Fruit fly (Drosophila melanogaster) whole organism, embryonic: Measurements from ENCODE around the gene CG33108.
A peak's percentile ranks its signal among the peaks of the same experiment; 100 is the strongest.

Source experiments
- B-H2 ChIP-seq: fragments of 200-800 bp; sonication (Bioruptor generic); optimal IDR thresholded peaks from 2 replicates; lab custom pipeline; 2018; ENCODE audit warnings: missing biosample characterization, mild to moderate bottlenecking, missing genetic modification characterization
- Bgb ChIP-seq: fragments of 200-800 bp; sonication (Bioruptor generic); IDR thresholded peaks from 2 replicates; pipeline ENCODE4 v1.3.6; 2022; ENCODE audit warnings: missing biosample characterization, missing genetic modification characterization; ENCODE audit not compliant: partially characterized antibody
- CG10565 ChIP-seq: fragments of 200-800 bp; sonication (Bioruptor generic); optimal IDR thresholded peaks from 3 replicates; lab custom pipeline; 2016; ENCODE audit warnings: missing biosample characterization, mild to moderate bottlenecking, missing genetic modification characterization
- CG11695 ChIP-seq: fragments of 200-800 bp; sonication (Bioruptor generic); IDR thresholded peaks from 3 replicates; pipeline ENCODE4 v1.3.6; 2022; ENCODE audit warnings: missing biosample characterization, missing genetic modification characterization
- CG13123 ChIP-seq: fragments of 200-800 bp; sonication (Bioruptor generic); optimal IDR thresholded peaks from 2 replicates; lab custom pipeline; 2016; ENCODE audit warnings: missing biosample characterization, missing genetic modification characterization
- CG14050 ChIP-seq: fragments of 200-800 bp; sonication (Bioruptor generic); IDR thresholded peaks from 3 replicates; pipeline ENCODE4 v1.3.6; 2022; ENCODE audit warnings: missing biosample characterization, missing genetic modification characterization
- CG1529 ChIP-seq: fragments of 200-800 bp; sonication (Bioruptor generic); optimal IDR thresholded peaks from 3 replicates; lab custom pipeline; 2018; ENCODE audit warnings: missing biosample characterization, missing genetic modification characterization
- CG15696 ChIP-seq: fragments of 200-800 bp; sonication (Bioruptor generic); optimal IDR thresholded peaks from 2 replicates; lab custom pipeline; 2019; ENCODE audit warnings: missing biosample characterization, mild to moderate bottlenecking, missing genetic modification characterization, moderate library complexity
- CG17568 ChIP-seq: fragments of 200-800 bp; sonication (Bioruptor generic); optimal IDR thresholded peaks from 2 replicates; lab custom pipeline; 2018; ENCODE audit warnings: missing biosample characterization, mild to moderate bottlenecking, missing genetic modification characterization, moderate library complexity
- CG17612 ChIP-seq: fragments of 200-800 bp; sonication (Bioruptor generic); IDR thresholded peaks from 2 replicates; pipeline ENCODE4 v1.3.6; 2022; ENCODE audit warnings: missing biosample characterization, missing genetic modification characterization
- CG1792 ChIP-seq: fragments of 200-800 bp; sonication (Bioruptor generic); optimal IDR thresholded peaks from 2 replicates; lab custom pipeline; 2016; ENCODE audit warnings: missing biosample characterization, missing genetic modification characterization
- CG18476 ChIP-seq: fragments of 200-800 bp; sonication (Bioruptor generic); optimal IDR thresholded peaks from 2 replicates; lab custom pipeline; 2016; ENCODE audit warnings: missing biosample characterization, mild to moderate bottlenecking, missing genetic modification characterization
- CG2199 ChIP-seq: fragments of 200-800 bp; sonication (Bioruptor generic); IDR thresholded peaks from 3 replicates; pipeline ENCODE4 v1.3.6; 2022; ENCODE audit warnings: missing biosample characterization, missing genetic modification characterization
- CG2889 ChIP-seq: fragments of 200-800 bp; sonication (Bioruptor generic); IDR thresholded peaks from 3 replicates; pipeline ENCODE4 v1.3.6; 2022; ENCODE audit warnings: missing biosample characterization, missing genetic modification characterization
- CG31224 ChIP-seq: fragments of 200-800 bp; sonication (Bioruptor generic); IDR thresholded peaks from 2 replicates; pipeline ENCODE4 v1.3.6; 2022; ENCODE audit warnings: missing biosample characterization, missing genetic modification characterization
- CG3163 ChIP-seq: fragments of 200-800 bp; sonication (Bioruptor generic); optimal IDR thresholded peaks from 3 replicates; lab custom pipeline; 2016; ENCODE audit warnings: missing biosample characterization, missing genetic modification characterization
- CG33557 ChIP-seq: fragments of 200-800 bp; sonication (Bioruptor generic); optimal IDR thresholded peaks from 2 replicates; lab custom pipeline; 2019; ENCODE audit warnings: missing biosample characterization, mild to moderate bottlenecking, missing genetic modification characterization, moderate library complexity
- CG3995 ChIP-seq: fragments of 200-800 bp; sonication (Bioruptor generic); optimal IDR thresholded peaks from 3 replicates; lab custom pipeline; 2016; ENCODE audit warnings: missing biosample characterization, missing genetic modification characterization
- CG7786 ChIP-seq: fragments of 200-800 bp; sonication (Bioruptor generic); optimal IDR thresholded peaks from 2 replicates; lab custom pipeline; 2016; ENCODE audit warnings: missing biosample characterization, missing genetic modification characterization
- CG8765 ChIP-seq: fragments of 200-800 bp; sonication (Bioruptor generic); IDR thresholded peaks from 2 replicates; pipeline ENCODE4 v1.3.6; 2022; ENCODE audit warnings: missing biosample characterization, missing genetic modification characterization
- CG9797 ChIP-seq: fragments of 200-800 bp; sonication (Bioruptor generic); optimal IDR thresholded peaks from 3 replicates; lab custom pipeline; 2018; ENCODE audit warnings: missing biosample characterization, mild to moderate bottlenecking, missing genetic modification characterization
- CG9817 ChIP-seq: fragments of 200-800 bp; sonication (Bioruptor generic); optimal IDR thresholded peaks from 2 replicates; lab custom pipeline; 2018; ENCODE audit warnings: missing biosample characterization, mild to moderate bottlenecking, missing genetic modification characterization, moderate library complexity
- Dad ChIP-seq: fragments of 200-800 bp; sonication (Bioruptor generic); optimal IDR thresholded peaks from 3 replicates; lab custom pipeline; 2016; ENCODE audit warnings: missing biosample characterization, missing genetic modification characterization
- Dll ChIP-seq: fragments of 200-800 bp; sonication (Bioruptor generic); IDR thresholded peaks from 4 replicates; pipeline ENCODE4 v1.3.6; 2022; ENCODE audit warnings: missing biosample characterization, missing genetic modification characterization; ENCODE audit not compliant: partially characterized antibody
- ERR ChIP-seq: fragments of 200-800 bp; sonication (Bioruptor generic); optimal IDR thresholded peaks from 2 replicates; lab custom pipeline; 2016; ENCODE audit warnings: missing biosample characterization, missing genetic modification characterization
- GATAe ChIP-seq: fragments of 200-800 bp; sonication (Bioruptor generic); conservative IDR thresholded peaks from 2 replicates; pipeline ENCODE4 v1.3.6; 2022; ENCODE audit warnings: missing biosample characterization, missing genetic modification characterization
- H15 ChIP-seq: fragments of 200-800 bp; sonication (Bioruptor generic); IDR thresholded peaks from 3 replicates; pipeline ENCODE4 v1.3.6; 2022; ENCODE audit warnings: missing biosample characterization, missing genetic modification characterization
- HHEX ChIP-seq: fragments of 200-800 bp; sonication (Bioruptor generic); optimal IDR thresholded peaks from 3 replicates; lab custom pipeline; 2017; ENCODE audit warnings: missing biosample characterization, mild to moderate bottlenecking, missing genetic modification characterization, missing genetic modification reagents
- Hr3 ChIP-seq: fragments of 200-800 bp; sonication (Bioruptor generic); optimal IDR thresholded peaks from 3 replicates; lab custom pipeline; 2016; ENCODE audit warnings: missing biosample characterization, missing genetic modification characterization
- Lim3 ChIP-seq: fragments of 200-800 bp; sonication (Bioruptor generic); IDR thresholded peaks from 2 replicates; pipeline ENCODE4 v1.3.6; 2022; ENCODE audit warnings: missing biosample characterization, missing genetic modification characterization
- NK7.1 ChIP-seq: fragments of 200-800 bp; sonication (Bioruptor generic); optimal IDR thresholded peaks from 3 replicates; lab custom pipeline; 2016; ENCODE audit warnings: missing biosample characterization, missing genetic modification characterization
- Opbp ChIP-seq: fragments of 200-800 bp; sonication (Bioruptor generic); IDR thresholded peaks from 3 replicates; pipeline ENCODE4 v1.3.6; 2022; ENCODE audit warnings: missing biosample characterization, missing genetic modification characterization; ENCODE audit not compliant: partially characterized antibody
- Stat92E ChIP-seq, 3 experiments: fragments of >200 bp in 2 of 3; fragments of 200-800 bp in 1 of 3; sonication (Bioruptor generic) in 1 of 3; optimal IDR thresholded peaks; 2 replicates each; lab custom pipeline; 2017 to 2019; ENCODE audit warnings: missing biosample characterization in 3 of 3, missing genetic modification characterization in 3 of 3, mild to moderate bottlenecking in 1 of 3, moderate library complexity in 1 of 3
- aop ChIP-seq: fragments of 200-800 bp; sonication (Bioruptor generic); IDR thresholded peaks from 2 replicates; pipeline ENCODE4 v1.3.6; 2022; ENCODE audit warnings: missing biosample characterization, missing genetic modification characterization
- ase ChIP-seq: fragments of 200-800 bp; sonication (Bioruptor generic); IDR thresholded peaks from 3 replicates; pipeline ENCODE4 v1.3.6; 2022; ENCODE audit warnings: missing biosample characterization, missing genetic modification characterization
- ato ChIP-seq: fragments of 200-800 bp; sonication (Bioruptor generic); IDR thresholded peaks from 2 replicates; pipeline ENCODE4 v1.3.6; 2022; ENCODE audit warnings: missing biosample characterization, missing genetic modification characterization; ENCODE audit not compliant: partially characterized antibody
- az2 ChIP-seq: fragments of 200-800 bp; sonication (Bioruptor generic); optimal IDR thresholded peaks from 3 replicates; lab custom pipeline; 2016; ENCODE audit warnings: missing biosample characterization, missing genetic modification characterization
- bab2 ChIP-seq: fragments of 200-800 bp; sonication (Bioruptor generic); optimal IDR thresholded peaks from 2 replicates; lab custom pipeline; 2016; ENCODE audit warnings: missing biosample characterization, missing genetic modification characterization
- br ChIP-seq: fragments of >200 bp; optimal IDR thresholded peaks from 2 replicates; lab custom pipeline; 2017
- caup ChIP-seq: fragments of 200-800 bp; sonication (Bioruptor generic); optimal IDR thresholded peaks from 3 replicates; lab custom pipeline; 2017; ENCODE audit warnings: missing biosample characterization, mild to moderate bottlenecking, missing genetic modification characterization, moderate library complexity; ENCODE audit not compliant: severe bottlenecking
- emc ChIP-seq: fragments of 200-800 bp; sonication (Bioruptor generic); optimal IDR thresholded peaks from 2 replicates; lab custom pipeline; 2016; ENCODE audit warnings: missing biosample characterization, missing genetic modification characterization
- gro ChIP-seq: fragments of 200-800 bp; sonication (Bioruptor generic); optimal IDR thresholded peaks from 2 replicates; lab custom pipeline; 2016; ENCODE audit warnings: missing biosample characterization, missing genetic modification characterization
- luna ChIP-seq: fragments of 200-800 bp; sonication (Bioruptor generic); optimal IDR thresholded peaks from 2 replicates; lab custom pipeline; 2016; ENCODE audit warnings: missing biosample characterization, missing genetic modification characterization
- nom ChIP-seq: fragments of 200-800 bp; sonication (Bioruptor generic); optimal IDR thresholded peaks from 2 replicates; lab custom pipeline; 2017; ENCODE audit warnings: missing biosample characterization, missing genetic modification characterization, mild to moderate bottlenecking, moderate library complexity, missing genetic modification reagents
- row ChIP-seq: fragments of 200-800 bp; sonication (Bioruptor generic); IDR thresholded peaks from 3 replicates; pipeline ENCODE4 v1.3.6; 2022; ENCODE audit warnings: missing biosample characterization, missing genetic modification characterization
- shn ChIP-seq: fragments of 200-800 bp; sonication (Bioruptor generic); optimal IDR thresholded peaks from 3 replicates; lab custom pipeline; 2016; ENCODE audit warnings: missing biosample characterization, missing genetic modification characterization
- sima ChIP-seq: fragments of 200-800 bp; sonication (Bioruptor generic); optimal IDR thresholded peaks from 2 replicates; lab custom pipeline; 2016; ENCODE audit warnings: missing biosample characterization, missing genetic modification characterization
- sisA ChIP-seq: fragments of 200-800 bp; sonication (Bioruptor generic); IDR thresholded peaks from 2 replicates; pipeline ENCODE4 v1.3.6; 2022; ENCODE audit warnings: missing biosample characterization, missing genetic modification characterization
- trem ChIP-seq: fragments of 200-800 bp; optimal IDR thresholded peaks from 3 replicates; lab custom pipeline; 2019; ENCODE audit warnings: missing biosample characterization, mild to moderate bottlenecking, missing genetic modification characterization, moderate library complexity
- ttk ChIP-seq: fragments of 200-800 bp; sonication (Bioruptor generic); IDR thresholded peaks from 2 replicates; pipeline ENCODE4 v2.1.2; 2022; ENCODE audit warnings: missing biosample characterization, missing genetic modification characterization
- tx ChIP-seq: fragments of 200-800 bp; sonication (Bioruptor generic); optimal IDR thresholded peaks from 2 replicates; lab custom pipeline; 2016; ENCODE audit warnings: missing biosample characterization, missing genetic modification characterization

CG33108 gene

dm6 chr3R:23969449-23969848, 26.0 kb upstream of the CG33108 start (continued):
- TF ChIP-seq sisA (GFP tag; lab: Robert Waterston, UW) (peak; percentile 27; the same call in 1 of the 2 replicates), CG9797 (no peak), aop (GFP tag; lab: Robert Waterston, UW) (no peak), CG7786 (GFP tag; lab: Kevin White, UChicago) (no peak), CG10565 (GFP tag; lab: Kevin White, UChicago) (no peak), sima (GFP tag; lab: Kevin White, UChicago) (no peak), gro (GFP tag; lab: Kevin White, UChicago) (no peak), ase (GFP tag; lab: Robert Waterston, UW) (peak; percentile 58; the same call in 1 of the 3 replicates), Bgb (GFP tag; lab: Robert Waterston, UW) (no peak), CG11695 (peak; percentile 65; the same call in 1 of the 3 replicates), tx (GFP tag; lab: Kevin White, UChicago) (no peak), GATAe (GFP tag; lab: Robert Waterston, UW) (no peak), CG1792 (no peak), emc (GFP tag; lab: Kevin White, UChicago) (no peak), CG9817 (peak; percentile 70), CG31224 (GFP tag; lab: Robert Waterston, UW) (peak; percentile 33; the same call in 1 of the 2 replicates), luna (GFP tag; lab: Kevin White, UChicago) (no peak), CG14050 (GFP tag; lab: Robert Waterston, UW) (peak; percentile 20; the same call in 1 of the 3 replicates), br (lab: Kevin White, UChicago) (no peak), Hr3 (peak; percentile 33), az2 (peak; percentile 5), caup (GFP tag; lab: Kevin White, UChicago) (peak; percentile 18), NK7.1 (GFP tag; lab: Kevin White, UChicago) (no peak), HHEX (peak; percentile 63), Dll (GFP tag; lab: Robert Waterston, UW) (no peak), CG3995 (no peak), CG33557 (no peak), CG17568 (GFP tag; lab: Kevin White, UChicago) (no peak), CG2889 (GFP tag; lab: Robert Waterston, UW) (0 out of 3 replicates have a peak, but pooled peaks have one; percentile 51), Opbp (GFP tag; lab: Robert Waterston, UW) (no peak), CG3163 (GFP tag; lab: Kevin White, UChicago) (no peak), bab2 (GFP tag; lab: Kevin White, UChicago) (no peak), CG2199 (GFP tag; lab: Robert Waterston, UW) (no peak), CG8765 (GFP tag; lab: Robert Waterston, UW) (no peak), nom (GFP tag; lab: Kevin White, UChicago) (no peak), CG15696 (no peak), H15 (GFP tag; lab: Robert Waterston, UW) (no peak), B-H2 (GFP tag; lab: Kevin White, UChicago) (no peak), row (GFP tag; lab: Robert Waterston, UW) (peak; percentile 76), trem (tag; lab: Kevin White, UChicago) (no peak), Lim3 (GFP tag; lab: Robert Waterston, UW) (no peak), CG17612 (GFP tag; lab: Robert Waterston, UW) (no peak), Dad (GFP tag; lab: Kevin White, UChicago) (no peak), ato (no peak), CG18476 (GFP tag; lab: Kevin White, UChicago) (no peak), ttk (GFP tag; lab: Robert Waterston, UW) (0 out of 2 replicates have a peak, but pooled peaks have one; percentile 8), Stat92E (GFP tag; optimal IDR thresholded peaks at IDR 0.05; lab: Kevin White, UChicago) (no peak), ERR (GFP tag; lab: Kevin White, UChicago) (no peak), shn (GFP tag; lab: Kevin White, UChicago) (no peak), CG1529 (GFP tag; lab: Kevin White, UChicago) (no peak), CG13123 (GFP tag; lab: Kevin White, UChicago) (no peak)
